Worm (Caenorhabditis elegans): ENCODE measurements around the gene dhhc-9.

dhhc-9 gene

DNA sequence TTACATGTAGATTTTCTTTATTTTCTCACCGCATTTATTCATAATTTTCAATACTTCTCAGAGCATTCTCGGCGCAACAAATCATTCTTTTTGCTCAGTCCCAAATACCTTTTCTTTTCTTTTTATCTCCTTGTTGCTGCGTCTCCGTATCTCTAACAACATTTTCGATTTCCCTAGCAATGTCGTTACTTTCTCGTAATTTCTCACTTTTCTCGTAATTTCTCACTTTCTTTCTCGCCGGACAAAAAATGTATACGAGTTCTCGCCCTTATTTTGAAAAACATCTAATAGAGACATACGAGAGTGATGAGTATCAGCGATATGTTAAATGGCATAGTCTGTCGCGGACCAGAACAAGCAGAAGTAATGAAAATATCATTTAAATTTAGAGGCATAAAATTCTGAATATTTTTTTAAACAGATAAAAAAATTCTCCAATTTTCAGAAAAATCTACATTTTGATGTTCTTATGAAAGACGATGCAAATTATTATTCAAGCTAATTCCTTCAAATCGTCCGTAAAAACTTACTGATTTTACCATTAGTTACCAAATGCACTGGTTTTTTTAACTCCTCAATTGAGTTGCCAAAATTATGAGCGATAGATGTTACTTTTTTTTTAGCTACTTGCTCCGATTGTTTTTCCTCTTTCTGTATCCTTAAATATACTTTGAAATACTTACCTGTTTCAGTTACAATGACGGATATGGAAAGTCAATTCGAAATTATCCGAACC is 26.4 kb downstream of the dhhc-9 start, which contains the start of gene F47G3.3:
F47G3.3 (plus strand) TSS at position 686 of the 736 bp plus-strand sequence.
- TF ChIP-seq pros-1 (tag; optimal IDR thresholded peaks at IDR 0.05) (no peak), tbx-7 (tag; optimal IDR thresholded peaks at IDR 0.05) (no peak), lim-6 (tag; optimal IDR thresholded peaks at IDR 0.05) (no peak), unc-42 (tag; optimal IDR thresholded peaks at IDR 0.05) (no peak), ceh-45 (GFP tag; IDR thresholded peaks at IDR 0.05) (no peak), K02D7.2 (tag; optimal IDR thresholded peaks at IDR 0.05) (no peak), K09A11.1 (tag; optimal IDR thresholded peaks at IDR 0.05; ENCODE audit: insufficient read depth) (no peak), gmeb-2 (tag; optimal IDR thresholded peaks at IDR 0.05) (no peak), syd-9 (tag; optimal IDR thresholded peaks at IDR 0.05) (no peak), madf-2 (tag; optimal IDR thresholded peaks at IDR 0.05) (no peak), ceh-31 (tag; optimal IDR thresholded peaks at IDR 0.05) (no peak), pag-3 (tag; optimal IDR thresholded peaks at IDR 0.05; ENCODE audit: borderline replicate concordance) (no peak), pha-4 (tag; optimal IDR thresholded peaks at IDR 0.05) (no peak), Y22D7AL.16 (tag; optimal IDR thresholded peaks at IDR 0.05) (no peak), nhr-232 (tag; optimal IDR thresholded peaks at IDR 0.05) (no peak), hlh-30 (tag; optimal IDR thresholded peaks at IDR 0.05; ENCODE audit: insufficient read depth) (no peak), odd-2 (tag; optimal IDR thresholded peaks at IDR 0.05) (no peak), eyg-1 (tag; optimal IDR thresholded peaks at IDR 0.05) (no peak), tbx-2 (tag; optimal IDR thresholded peaks at IDR 0.05) (no peak)

ce11 chrX:2372134-2372533 is 29.7 kb downstream of the dhhc-9 start:
- TF ChIP-seq elt-2 (tag; optimal IDR thresholded peaks at IDR 0.05): peak; percentile 63
- no peak for TF ChIP-seq unc-55 (GFP tag; optimal IDR thresholded peaks at IDR 0.05)

- TF ChIP-seq fkh-10 (GFP tag; optimal IDR thresholded peaks at IDR 0.05) (no peak), ceh-18 (tag; optimal IDR thresholded peaks at IDR 0.05) (no peak), unc-3 (GFP tag; conservative IDR thresholded peaks at IDR 0.05) (no peak), unc-3 (tag; optimal IDR thresholded peaks at IDR 0.05) (no peak), fkh-6 (tag; optimal IDR thresholded peaks at IDR 0.05) (no peak), elt-2 (tag; optimal IDR thresholded peaks at IDR 0.05) (peak; percentile 73), pag-3 (tag; optimal IDR thresholded peaks at IDR 0.05; ENCODE audit: borderline replicate concordance) (no peak)
Measured at ce11 chrX:2370655-2371054, 31.2 kb downstream of the dhhc-9 start.

- TF ChIP-seq ceh-48 (tag; optimal IDR thresholded peaks at IDR 0.05) (no peak), elt-2 (tag; optimal IDR thresholded peaks at IDR 0.05) (no peak), npax-4 (tag; optimal IDR thresholded peaks at IDR 0.05) (no peak), ahr-1 (tag; optimal IDR thresholded peaks at IDR 0.05) (no peak), che-1 (tag; optimal IDR thresholded peaks at IDR 0.05) (no peak), unc-42 (tag; optimal IDR thresholded peaks at IDR 0.05) (no peak), tbx-2 (tag; optimal IDR thresholded peaks at IDR 0.05) (no peak), ceh-14 (tag; optimal IDR thresholded peaks at IDR 0.05) (no peak), fkh-10 (GFP tag; optimal IDR thresholded peaks at IDR 0.05) (no peak), pag-3 (tag; optimal IDR thresholded peaks at IDR 0.05; ENCODE audit: borderline replicate concordance) (no peak), C38D4.7 (GFP tag; optimal IDR thresholded peaks at IDR 0.05) (no peak), sox-2 (GFP tag; IDR thresholded peaks at IDR 0.05) (no peak)
Measured at ce11 chrX:2369073-2369472, 32.8 kb downstream of the dhhc-9 start.
